Worm (Caenorhabditis elegans) whole organism, dauer: Measurements from ENCODE around the gene grl-28.
"Not testable (repeated sequence)": the region's sequence is repeated elsewhere in the genome, so short reads cannot be mapped to it uniquely, and the experiment has no call there.

ENCODE experiments used
- unc-62 ChIP-seq: sonication (generic microtip); optimal IDR thresholded peaks from 2 replicates; lab custom pipeline; 2017; ENCODE audit warnings: missing biosample characterization, missing genetic modification reagents, missing genetic modification characterization

The grl-28 gene

ce11 chrV:3551765-3552164 is at the start of gene grl-28:
Gene grl-28 (minus strand): TSS chrV:3551865.
- TF ChIP-seq unc-62 (GFP tag; lab: Kevin White, UChicago), result no peak

DNA sequence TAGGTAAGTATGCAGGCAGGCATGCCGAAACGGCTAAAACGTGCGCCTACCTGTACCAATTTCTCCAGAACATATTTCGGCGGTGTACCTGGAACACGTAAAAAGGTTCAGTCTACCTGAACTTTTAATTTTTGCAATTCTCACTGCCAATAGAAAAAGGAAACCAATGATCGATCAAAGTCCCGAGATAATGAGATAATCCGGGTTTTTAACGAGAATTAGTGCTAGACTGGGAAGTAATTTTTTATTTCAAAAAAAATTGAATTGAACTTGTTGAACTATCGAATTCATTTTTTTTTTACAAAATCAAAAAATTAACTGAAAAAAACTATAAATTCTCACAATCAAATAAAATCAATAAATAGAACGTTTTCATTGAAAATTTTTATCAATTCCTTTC is 48.9 kb upstream of the grl-28 start, which contains the start of gene T22F3.7:
TSS of gene T22F3.7 (minus strand) at position 101 of the 400 bp plus-strand sequence.
- TF ChIP-seq unc-62 (GFP tag; lab: Kevin White, UChicago), result no peak

ce11 chrV:3597052-3597451 is 45.4 kb upstream of the grl-28 start, which contains the start of gene srh-212:
Gene srh-212 (minus strand): TSS chrV:3597152.
- not testable (repeated sequence) for TF ChIP-seq unc-62 (GFP tag; lab: Kevin White, UChicago)

DNA sequence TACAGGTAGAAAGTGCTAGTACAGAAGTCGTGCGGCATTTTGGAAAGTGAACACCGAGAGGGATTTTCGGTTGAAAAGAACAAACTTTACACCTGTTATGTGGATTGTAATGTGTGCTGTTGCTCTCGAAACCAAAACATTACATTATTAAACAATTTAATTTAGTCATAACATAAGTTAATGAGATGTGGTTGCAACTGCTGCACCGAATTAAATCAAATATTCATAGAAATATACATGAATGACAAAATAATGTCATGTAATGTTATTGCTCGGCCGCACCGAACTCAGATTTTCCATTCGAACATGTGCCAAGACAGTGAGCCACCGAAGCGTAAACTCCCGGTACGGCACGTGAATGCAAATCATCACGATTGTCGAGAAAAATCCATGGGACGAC is 43.3 kb upstream of the grl-28 start, which contains the start of gene srh-213:
TSS of gene srh-213 (minus strand) at position 101 of the 400 bp plus-strand sequence.
- no peak for TF ChIP-seq unc-62 (GFP tag; lab: Kevin White, UChicago)

DNA sequence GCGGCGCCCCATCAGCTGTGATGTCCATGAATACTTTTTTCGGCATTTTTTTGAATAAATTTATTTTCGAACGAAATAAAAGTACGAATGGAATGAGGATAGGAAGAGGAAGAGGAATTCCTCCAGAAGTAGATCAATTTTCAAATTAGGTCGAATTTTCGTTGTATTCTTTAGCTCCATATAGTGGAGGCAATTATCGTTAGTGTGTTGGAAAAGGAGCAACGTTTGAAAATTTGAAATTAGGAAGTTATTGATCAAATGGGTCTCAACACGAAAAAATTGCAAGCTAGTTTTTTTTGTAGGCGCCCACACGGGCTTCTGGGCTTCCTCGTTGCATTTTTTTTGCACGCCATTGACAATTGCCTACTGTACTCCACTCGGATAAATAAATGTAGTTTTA is 40.4 kb upstream of the grl-28 start, which contains the start of gene T22F3.12:
TSS of gene T22F3.12 (minus strand) at position 101 of the 400 bp plus-strand sequence.
- TF ChIP-seq unc-62 (GFP tag; lab: Kevin White, UChicago), result no peak

- TF ChIP-seq unc-62 (GFP tag; lab: Kevin White, UChicago), result no peak
These were observed 36.6 kb upstream of the grl-28 start for ce11 chrV:3588223-3588622.

DNA sequence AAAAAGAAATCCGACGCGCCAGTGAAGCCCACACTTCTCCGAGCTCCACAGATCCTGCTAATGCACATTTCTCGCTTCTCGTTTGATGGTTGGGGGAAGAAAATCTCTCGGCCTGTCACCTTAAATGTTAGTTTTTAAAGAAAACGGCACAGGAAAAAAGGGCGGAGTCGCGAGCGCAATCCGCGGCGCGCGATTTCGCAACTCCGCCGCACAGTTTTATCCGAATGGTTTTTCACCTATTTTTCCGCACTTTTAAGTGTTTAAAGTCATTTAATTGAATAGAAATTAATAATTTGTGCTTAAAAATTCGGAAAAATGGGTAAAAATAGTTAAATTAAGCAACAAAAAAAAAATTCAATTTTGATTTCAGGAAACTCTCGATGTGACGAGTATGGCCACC is 36.0 kb upstream of the grl-28 start:
- TF ChIP-seq unc-62 (GFP tag; lab: Kevin White, UChicago), result no peak

ce11 chrV:3586014-3586689 is 34.5 kb upstream of the grl-28 start, which contains the start of the genes rpl-11.1 and T22F3.2:
Gene rpl-11.1 (minus strand): TSS chrV:3586064.
Gene T22F3.2 (plus strand): TSS chrV:3586639.
- no peak for TF ChIP-seq unc-62 (GFP tag; lab: Kevin White, UChicago)

ce11 chrV:3585011-3585410 is 33.3 kb upstream of the grl-28 start:
- TF ChIP-seq unc-62 (GFP tag; lab: Kevin White, UChicago), result no peak

ce11 chrV:3583622-3584021 is 32.0 kb upstream of the grl-28 start:
- no peak for TF ChIP-seq unc-62 (GFP tag; lab: Kevin White, UChicago)

- no peak for TF ChIP-seq unc-62 (GFP tag; lab: Kevin White, UChicago)
These were observed 31.0 kb upstream of the grl-28 start for ce11 chrV:3582671-3583070.

DNA sequence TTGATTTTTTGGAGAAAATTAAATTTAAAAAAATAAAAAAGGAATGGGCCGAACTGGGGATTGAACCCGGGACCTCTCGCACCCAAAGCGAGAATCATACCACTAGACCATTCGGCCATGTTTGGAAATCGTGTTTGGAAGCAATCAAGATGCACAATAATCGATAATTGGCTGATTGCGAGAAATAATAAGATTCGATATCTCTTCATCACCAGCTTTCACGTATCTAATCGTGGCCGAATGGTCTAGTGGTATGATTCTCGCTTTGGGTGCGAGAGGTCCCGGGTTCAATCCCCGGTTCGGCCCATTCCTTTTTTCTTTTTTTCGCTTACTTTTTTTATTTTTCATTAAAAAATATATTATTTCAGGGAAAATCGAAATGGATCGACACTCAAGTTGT is 30.4 kb upstream of the grl-28 start:
- TF ChIP-seq unc-62 (GFP tag; lab: Kevin White, UChicago), result no peak

DNA sequence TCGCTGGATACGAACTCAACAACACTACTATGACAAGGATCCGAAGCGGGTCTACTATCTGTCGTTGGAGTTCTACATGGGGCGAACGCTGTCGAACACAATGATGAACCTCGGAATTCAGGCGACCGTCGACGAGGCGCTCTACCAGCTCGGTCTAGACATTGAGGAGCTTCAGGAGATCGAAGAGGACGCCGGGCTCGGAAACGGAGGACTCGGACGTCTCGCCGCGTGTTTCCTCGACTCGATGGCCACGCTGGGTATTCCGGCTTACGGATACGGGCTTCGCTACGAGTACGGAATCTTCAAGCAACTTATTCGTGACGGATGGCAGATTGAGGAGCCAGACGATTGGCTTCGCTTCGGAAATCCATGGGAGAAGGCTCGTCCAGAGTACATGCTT is 30.0 kb upstream of the grl-28 start:
- no peak for TF ChIP-seq unc-62 (GFP tag; lab: Kevin White, UChicago)

DNA sequence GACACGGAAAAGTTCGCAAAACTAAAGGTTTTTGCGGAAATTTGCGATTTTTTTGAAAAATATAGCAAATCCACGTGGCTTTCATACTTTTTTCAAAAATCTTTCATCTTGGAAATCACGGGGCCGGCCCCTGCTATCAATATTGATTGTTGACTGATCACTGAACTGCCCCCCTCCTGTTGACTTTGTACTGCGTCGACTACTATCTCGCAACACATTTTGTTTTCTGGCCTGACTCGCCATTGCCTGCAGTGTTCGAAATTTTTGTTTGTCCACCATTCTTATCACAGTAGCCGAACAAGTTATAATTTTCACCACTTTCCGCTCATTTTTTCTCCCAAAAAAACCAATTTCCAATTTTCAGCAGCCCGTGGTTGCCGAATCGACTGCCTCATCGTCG is 29.4 kb upstream of the grl-28 start:
- TF ChIP-seq unc-62 (GFP tag; lab: Kevin White, UChicago), result no peak

DNA sequence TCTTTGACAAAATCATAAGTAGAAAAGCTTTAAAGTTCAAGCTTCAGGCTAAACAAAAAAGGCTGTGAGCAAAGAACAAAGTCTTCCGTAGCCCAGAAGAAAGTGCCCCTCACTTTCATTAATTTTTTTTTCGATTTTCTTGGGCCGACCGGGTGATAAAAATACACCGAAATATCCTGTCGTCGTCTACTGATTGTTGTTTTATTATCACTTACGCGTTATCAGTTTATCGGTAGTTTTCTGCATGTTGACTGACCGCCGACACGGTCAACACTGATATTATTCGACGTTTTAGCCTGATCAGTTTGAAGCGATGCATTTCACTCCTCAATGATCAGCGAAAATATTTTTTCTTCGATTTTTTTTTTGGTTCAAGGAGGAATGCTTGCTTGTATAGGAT is 28.7 kb upstream of the grl-28 start:
- no peak for TF ChIP-seq unc-62 (GFP tag; lab: Kevin White, UChicago)

ce11 chrV:3579795-3580194 is 28.1 kb upstream of the grl-28 start:
- no peak for TF ChIP-seq unc-62 (GFP tag; lab: Kevin White, UChicago)

ce11 chrV:3579248-3579647 is 27.6 kb upstream of the grl-28 start:
- no peak for TF ChIP-seq unc-62 (GFP tag; lab: Kevin White, UChicago)
